Fruit fly (Drosophila melanogaster): ENCODE data around the gene Or1a.

Or1a gene

DNA sequence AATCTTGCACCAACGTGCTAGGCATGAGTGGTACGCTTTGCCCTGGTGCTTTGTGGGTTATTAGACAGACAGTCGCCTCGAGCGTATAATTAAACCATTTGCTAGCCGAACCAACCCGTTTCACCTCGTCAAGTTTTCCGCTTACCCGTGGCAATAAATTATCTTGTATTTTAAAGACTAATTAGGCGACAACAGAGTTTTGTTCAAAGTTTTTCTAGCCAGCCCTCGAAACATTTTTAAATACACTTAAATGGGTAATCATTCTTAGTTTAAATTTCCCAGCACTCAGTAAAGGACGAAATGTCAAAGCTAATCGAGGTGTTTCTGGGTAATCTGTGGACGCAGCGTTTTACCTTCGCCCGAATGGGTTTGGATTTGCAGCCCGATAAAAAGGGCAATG is at the start of gene Or1a:
Gene Or1a (plus strand): TSS at position 301 of the 400 bp plus-strand sequence.
- TF ChIP-seq Ets98B (GFP tag; IDR thresholded peaks at IDR 0.05): no peak
- TF ChIP-seq CG13204 (GFP tag; optimal IDR thresholded peaks at IDR 0.05): no peak
- no peak for TF ChIP-seq CG12605 (GFP tag; IDR thresholded peaks at IDR 0.05)

DNA sequence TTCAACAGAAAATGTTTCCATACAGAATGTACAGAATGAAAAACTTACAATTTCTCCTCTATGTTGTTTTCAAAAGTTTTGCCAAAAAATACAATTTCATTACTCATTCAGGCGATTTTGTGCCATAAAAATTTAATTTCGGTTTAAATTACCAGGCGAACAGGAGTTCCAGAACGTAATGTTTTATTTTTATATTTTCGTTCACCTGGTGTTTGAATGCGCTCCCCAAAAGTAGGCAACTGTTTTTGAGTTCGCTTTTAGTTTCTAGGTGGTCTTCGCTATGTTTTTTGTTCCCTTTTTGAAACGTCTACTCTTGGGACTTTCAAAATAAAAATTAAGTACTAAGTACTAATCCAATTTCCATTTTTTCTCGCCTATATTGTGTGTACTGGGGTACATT is 49.2 kb upstream of the Or1a start:
- TF ChIP-seq fd96Ca (GFP tag; IDR thresholded peaks at IDR 0.05): no peak
- TF ChIP-seq CG12605 (GFP tag; IDR thresholded peaks at IDR 0.05): no peak
- TF ChIP-seq D1 (tag; optimal IDR thresholded peaks at IDR 0.05): no peak
- no peak for TF ChIP-seq rn (GFP tag; IDR thresholded peaks at IDR 0.05)
- TF ChIP-seq Snoo (tag; optimal IDR thresholded peaks at IDR 0.05): no peak
- no peak for TF ChIP-seq CG8301 (tag; optimal IDR thresholded peaks at IDR 0.05)
- TF ChIP-seq CG10348 (GFP tag; IDR thresholded peaks at IDR 0.05): no peak
- TF ChIP-seq EcR (GFP tag; optimal IDR thresholded peaks at IDR 0.05): no peak
- TF ChIP-seq Ets98B (GFP tag; IDR thresholded peaks at IDR 0.05): no peak
- TF ChIP-seq gl (tag; optimal IDR thresholded peaks at IDR 0.05): no peak
- no peak for TF ChIP-seq CG8159 (tag; optimal IDR thresholded peaks at IDR 0.05)
- no peak for TF ChIP-seq CG14655 (GFP tag; optimal IDR thresholded peaks at IDR 0.05)
- TF ChIP-seq CG13204 (GFP tag; optimal IDR thresholded peaks at IDR 0.05): no peak
- TF ChIP-seq CG4496 (GFP tag; IDR thresholded peaks at IDR 0.05): no peak
- no peak for TF ChIP-seq CG34367 (tag; optimal IDR thresholded peaks at IDR 0.05)
- no peak for TF ChIP-seq CG17806 (tag; optimal IDR thresholded peaks at IDR 0.05)
- no peak for TF ChIP-seq CG32121 (GFP tag; IDR thresholded peaks at IDR 0.05)
- no peak for TF ChIP-seq CG15710 (tag; optimal IDR thresholded peaks at IDR 0.05)
- TF ChIP-seq Pif1B (GFP tag; optimal IDR thresholded peaks at IDR 0.05): no peak
- no peak for TF ChIP-seq Pif1A (GFP tag; optimal IDR thresholded peaks at IDR 0.05)

DNA sequence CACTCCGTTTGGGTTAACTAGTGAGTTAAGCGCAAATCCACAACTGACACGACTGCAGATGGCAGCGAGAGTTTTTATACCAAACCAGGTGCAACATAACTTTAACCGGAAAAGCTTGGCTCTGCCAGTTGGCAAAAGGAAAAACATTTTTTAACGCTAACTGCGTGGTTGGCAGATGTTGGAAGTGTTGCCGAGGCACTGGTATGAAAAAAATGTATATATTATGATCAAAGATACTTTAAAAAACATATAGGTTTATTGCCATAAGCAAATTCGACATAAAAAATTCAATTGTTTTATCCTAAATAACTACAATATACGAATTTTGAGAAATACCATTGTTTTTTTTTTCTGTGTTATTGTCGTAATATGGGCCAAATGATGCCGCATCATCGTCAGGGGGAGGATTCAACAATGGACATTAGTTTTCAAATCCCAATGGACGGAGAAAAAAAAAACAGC is 47.9 kb upstream of the Or1a start, which contains the start of gene CG13376:
Gene CG13376 (minus strand): TSS at position 51 of the 462 bp plus-strand sequence.
- TF ChIP-seq Snoo (tag; optimal IDR thresholded peaks at IDR 0.05) (no peak), CG8301 (tag; optimal IDR thresholded peaks at IDR 0.05) (peak; percentile 29), D1 (tag; optimal IDR thresholded peaks at IDR 0.05) (no peak), CG32121 (GFP tag; IDR thresholded peaks at IDR 0.05) (peak; percentile 19; the same call in 1 of the 2 replicates)

- TF ChIP-seq rn (GFP tag; IDR thresholded peaks at IDR 0.05): no peak
- TF ChIP-seq CG4496 (GFP tag; IDR thresholded peaks at IDR 0.05): 0 out of 3 replicates have a peak, but pooled peaks have one; percentile 9
- TF ChIP-seq CG17806 (tag; optimal IDR thresholded peaks at IDR 0.05): no peak
- TF ChIP-seq EcR (GFP tag; optimal IDR thresholded peaks at IDR 0.05): peak; percentile 90
Observed at dm6 chrX:267979-268378, 46.9 kb upstream of the Or1a start.

- TF ChIP-seq EcR (GFP tag; optimal IDR thresholded peaks at IDR 0.05): no peak
- TF ChIP-seq CG14655 (GFP tag; optimal IDR thresholded peaks at IDR 0.05): no peak
- no peak for TF ChIP-seq CG10348 (GFP tag; IDR thresholded peaks at IDR 0.05)
- no peak for TF ChIP-seq CG8301 (tag; optimal IDR thresholded peaks at IDR 0.05)
Observed at dm6 chrX:276065-276464, 38.9 kb upstream of the Or1a start.

DNA sequence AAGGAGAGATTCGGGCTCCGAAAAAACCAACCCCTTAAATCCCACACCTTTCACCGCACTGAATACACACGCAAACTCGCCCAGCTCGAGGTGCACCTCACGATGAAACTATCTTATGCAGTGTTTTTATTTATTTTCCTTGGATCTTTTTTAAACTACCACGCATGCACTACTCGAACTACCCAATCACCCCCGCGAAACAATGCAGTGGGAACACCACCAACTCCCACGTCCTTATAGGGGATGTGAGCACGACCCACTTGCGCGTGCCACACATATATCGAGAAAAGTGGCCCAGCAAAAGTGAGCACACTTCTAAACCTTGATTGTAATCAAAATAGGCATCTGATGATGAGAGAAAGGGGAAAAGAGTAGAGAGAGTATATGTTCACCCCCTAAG is 38.4 kb upstream of the Or1a start:
- no peak for TF ChIP-seq CG10348 (GFP tag; IDR thresholded peaks at IDR 0.05)
- TF ChIP-seq CG14655 (GFP tag; optimal IDR thresholded peaks at IDR 0.05): no peak

DNA sequence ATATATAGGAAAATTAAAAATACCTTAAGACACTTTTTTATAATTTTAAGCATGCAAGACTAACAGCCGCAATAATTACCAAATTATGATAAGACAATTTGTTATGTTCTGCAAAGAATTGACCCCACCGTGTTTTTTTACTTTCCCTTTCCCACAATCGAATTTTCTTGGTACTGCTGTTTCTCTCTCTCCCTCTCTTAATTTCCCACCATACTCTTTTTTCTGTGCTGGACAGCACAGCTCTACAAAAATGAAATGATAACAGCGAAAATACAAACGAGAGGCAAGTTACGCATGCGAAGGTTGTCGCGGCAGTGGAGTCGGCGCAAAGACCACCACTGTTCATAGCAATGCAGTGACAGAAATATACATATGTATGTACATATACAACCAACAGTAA is 37.0 kb upstream of the Or1a start:
- TF ChIP-seq Ets98B (GFP tag; IDR thresholded peaks at IDR 0.05): no peak
- no peak for TF ChIP-seq CG8301 (tag; optimal IDR thresholded peaks at IDR 0.05)
- TF ChIP-seq CG4496 (GFP tag; IDR thresholded peaks at IDR 0.05): no peak
- TF ChIP-seq fd96Ca (GFP tag; IDR thresholded peaks at IDR 0.05): no peak
- TF ChIP-seq CG14655 (GFP tag; optimal IDR thresholded peaks at IDR 0.05): no peak
- no peak for TF ChIP-seq rn (GFP tag; IDR thresholded peaks at IDR 0.05)
- no peak for TF ChIP-seq CG9948 (tag; optimal IDR thresholded peaks at IDR 0.05)
- TF ChIP-seq CG15710 (tag; optimal IDR thresholded peaks at IDR 0.05): no peak
- no peak for TF ChIP-seq D1 (tag; optimal IDR thresholded peaks at IDR 0.05)
- TF ChIP-seq CG10348 (GFP tag; IDR thresholded peaks at IDR 0.05): no peak

DNA sequence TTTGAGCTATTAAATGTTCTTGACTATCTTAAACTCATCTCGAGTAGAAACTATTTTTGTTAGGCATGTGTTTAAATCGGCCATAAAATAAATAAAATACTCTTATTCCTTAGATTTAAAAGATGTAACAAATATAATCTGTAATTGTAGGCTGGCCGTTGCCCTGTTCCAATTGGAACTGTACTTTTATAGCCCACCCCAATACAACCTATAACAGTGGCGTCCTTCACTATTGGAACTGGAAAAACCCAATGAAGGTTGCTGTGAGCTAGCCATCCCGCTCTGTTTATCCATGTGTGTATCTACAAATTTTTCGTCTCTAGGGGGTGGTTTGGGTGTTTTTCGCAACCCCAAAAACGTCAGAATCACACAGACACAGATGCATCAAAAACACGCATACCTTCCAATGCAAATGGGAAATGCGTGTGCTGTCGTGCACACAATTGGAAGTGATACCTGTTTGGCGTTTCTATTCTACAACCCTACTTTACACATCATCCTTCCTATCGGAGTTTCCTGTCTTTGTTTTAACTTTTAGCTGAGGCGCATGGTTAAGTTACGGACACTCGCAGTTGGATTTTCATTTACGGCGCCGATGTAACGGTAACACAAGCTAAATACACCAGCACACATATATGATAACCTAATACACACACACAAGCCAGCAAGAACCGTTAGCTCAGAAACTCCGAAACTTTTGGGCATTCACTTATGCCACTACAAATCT is 36.4 kb upstream of the Or1a start:
- TF ChIP-seq Snoo (tag; optimal IDR thresholded peaks at IDR 0.05) (no peak), EcR (GFP tag; optimal IDR thresholded peaks at IDR 0.05) (peak; percentile 22), CG14655 (GFP tag; optimal IDR thresholded peaks at IDR 0.05) (no peak), Pif1B (GFP tag; optimal IDR thresholded peaks at IDR 0.05) (peak; percentile 33), Pif1A (GFP tag; optimal IDR thresholded peaks at IDR 0.05) (peak; percentile 3), CG17806 (tag; optimal IDR thresholded peaks at IDR 0.05) (peak; percentile 6)

Measured in whole organism, pupa.